Fruit fly (Drosophila melanogaster) whole organism, embryonic: Measurements from ENCODE around the gene CG10803.

Experiments
- CG12155 ChIP-seq: fragments of 200-800 bp; sonication (Bioruptor generic); optimal IDR thresholded peaks from 3 replicates; lab custom pipeline; 2016; ENCODE audit warnings: missing biosample characterization, missing genetic modification characterization
- CG13123 ChIP-seq: fragments of 200-800 bp; sonication (Bioruptor generic); optimal IDR thresholded peaks from 2 replicates; lab custom pipeline; 2016; ENCODE audit warnings: missing biosample characterization, missing genetic modification characterization
- CG14441 ChIP-seq: fragments of 200-800 bp; sonication (Bioruptor generic); IDR thresholded peaks from 2 replicates; pipeline ENCODE4 v1.3.6; 2022; ENCODE audit warnings: missing biosample characterization, missing genetic modification characterization
- CG14860 ChIP-seq: fragments of 200-800 bp; sonication (Bioruptor generic); IDR thresholded peaks from 3 replicates; pipeline ENCODE4 v1.3.6; 2022; ENCODE audit warnings: missing biosample characterization, missing genetic modification characterization; ENCODE audit not compliant: partially characterized antibody
- CG18011 ChIP-seq: fragments of 200-800 bp; sonication (Bioruptor generic); optimal IDR thresholded peaks from 2 replicates; lab custom pipeline; 2017; ENCODE audit warnings: missing biosample characterization, missing genetic modification characterization, mild to moderate bottlenecking, moderate library complexity, missing genotype
- CG3065 ChIP-seq: fragments of 200-800 bp; sonication (Bioruptor generic); optimal IDR thresholded peaks from 2 replicates; lab custom pipeline; 2016; ENCODE audit warnings: missing biosample characterization, missing genetic modification characterization
- CG31441 ChIP-seq: fragments of 200-800 bp; sonication (Bioruptor generic); IDR thresholded peaks from 2 replicates; pipeline ENCODE4 v1.3.6; 2022; ENCODE audit warnings: missing biosample characterization, missing genetic modification characterization
- CG43689 ChIP-seq: fragments of 200-800 bp; sonication (Bioruptor generic); IDR thresholded peaks from 2 replicates; pipeline ENCODE4 v1.3.6; 2022; ENCODE audit warnings: missing biosample characterization, missing genetic modification characterization
- CG4730 ChIP-seq: fragments of 200-800 bp; sonication (Bioruptor generic); IDR thresholded peaks from 2 replicates; pipeline ENCODE4 v1.3.6; 2022; ENCODE audit warnings: missing biosample characterization, missing genetic modification characterization
- CG5953 ChIP-seq: fragments of 200-800 bp; sonication (Bioruptor generic); IDR thresholded peaks from 2 replicates; pipeline ENCODE4 v1.3.6; 2022; ENCODE audit warnings: missing biosample characterization, missing genetic modification characterization
- CG6254 ChIP-seq: fragments of 200-800 bp; sonication (Bioruptor generic); optimal IDR thresholded peaks from 3 replicates; lab custom pipeline; 2017; ENCODE audit warnings: mild to moderate bottlenecking, missing biosample characterization, missing genetic modification reagents, missing genetic modification characterization
- CG6689 ChIP-seq: fragments of 200-800 bp; sonication (Bioruptor generic); IDR thresholded peaks from 2 replicates; pipeline ENCODE4 v1.3.6; 2022; ENCODE audit warnings: missing biosample characterization, missing genetic modification characterization
- CG7745 ChIP-seq: fragments of 200-800 bp; sonication (Bioruptor generic); optimal IDR thresholded peaks from 2 replicates; lab custom pipeline; 2018; ENCODE audit warnings: missing biosample characterization, mild to moderate bottlenecking, missing genetic modification characterization, moderate library complexity
- CG8359 ChIP-seq: fragments of 200-800 bp; sonication (Bioruptor generic); optimal IDR thresholded peaks from 2 replicates; lab custom pipeline; 2017; ENCODE audit warnings: missing biosample characterization, mild to moderate bottlenecking, missing genetic modification characterization, borderline replicate concordance
- CG8388 ChIP-seq: fragments of 200-800 bp; sonication (Bioruptor generic); optimal IDR thresholded peaks from 2 replicates; lab custom pipeline; 2019; ENCODE audit warnings: missing biosample characterization, mild to moderate bottlenecking, missing genetic modification characterization, moderate library complexity
- CG9437 ChIP-seq: fragments of 200-800 bp; sonication (Bioruptor generic); optimal IDR thresholded peaks from 2 replicates; lab custom pipeline; 2018; ENCODE audit warnings: missing biosample characterization, mild to moderate bottlenecking, missing genetic modification characterization
- CG9817 ChIP-seq: fragments of 200-800 bp; sonication (Bioruptor generic); optimal IDR thresholded peaks from 2 replicates; lab custom pipeline; 2018; ENCODE audit warnings: missing biosample characterization, mild to moderate bottlenecking, missing genetic modification characterization, moderate library complexity
- Dref ChIP-seq: fragments of 200-800 bp; sonication (Bioruptor generic); IDR thresholded peaks from 2 replicates; pipeline ENCODE4 v1.3.6; 2022; ENCODE audit warnings: missing biosample characterization, missing genetic modification characterization
- Fer1 ChIP-seq: fragments of 200-800 bp; sonication (Bioruptor generic); optimal IDR thresholded peaks from 2 replicates; lab custom pipeline; 2017; ENCODE audit warnings: missing biosample characterization, mild to moderate bottlenecking, missing genetic modification characterization
- HHEX ChIP-seq: fragments of 200-800 bp; sonication (Bioruptor generic); optimal IDR thresholded peaks from 3 replicates; lab custom pipeline; 2017; ENCODE audit warnings: missing biosample characterization, mild to moderate bottlenecking, missing genetic modification characterization, missing genetic modification reagents
- HLHmδ ChIP-seq: fragments of 200-800 bp; sonication (Bioruptor generic); optimal IDR thresholded peaks from 2 replicates; lab custom pipeline; 2018; ENCODE audit warnings: missing biosample characterization, mild to moderate bottlenecking, missing genetic modification characterization, moderate library complexity
- Hr39 ChIP-seq: fragments of >200 bp; optimal IDR thresholded peaks from 2 replicates; lab custom pipeline; 2017
- Lhr ChIP-seq: fragments of 200-800 bp; sonication (Bioruptor generic); optimal IDR thresholded peaks from 3 replicates; lab custom pipeline; 2017; ENCODE audit warnings: mild to moderate bottlenecking, missing biosample characterization, missing genetic modification reagents, missing genetic modification characterization
- Lim3 ChIP-seq: fragments of 200-800 bp; sonication (Bioruptor generic); IDR thresholded peaks from 2 replicates; pipeline ENCODE4 v1.3.6; 2022; ENCODE audit warnings: missing biosample characterization, missing genetic modification characterization
- Nf-YB ChIP-seq: fragments of 200-800 bp; sonication (Bioruptor generic); optimal IDR thresholded peaks from 3 replicates; lab custom pipeline; 2019; ENCODE audit warnings: missing biosample characterization, mild to moderate bottlenecking, missing genetic modification characterization, moderate library complexity
- Tbp ChIP-seq: fragments of >200 bp; optimal IDR thresholded peaks from 2 replicates; lab custom pipeline; 2018; ENCODE audit warnings: missing biosample characterization, missing genetic modification characterization
- cato ChIP-seq: fragments of 200-800 bp; sonication (Bioruptor generic); optimal IDR thresholded peaks from 2 replicates; lab custom pipeline; 2016; ENCODE audit warnings: missing biosample characterization, missing genetic modification characterization, borderline replicate concordance
- cg ChIP-seq: fragments of 200-800 bp; sonication (Bioruptor generic); optimal IDR thresholded peaks from 3 replicates; lab custom pipeline; 2019; ENCODE audit warnings: missing biosample characterization, mild to moderate bottlenecking, missing genetic modification characterization, moderate library complexity
- chif ChIP-seq, 2 experiments: fragments of 200-800 bp; sonication (Bioruptor generic); optimal IDR thresholded peaks; 3 replicates each; lab custom pipeline; 2016; ENCODE audit warnings: missing biosample characterization in 2 of 2, missing genetic modification characterization in 2 of 2
- eve ChIP-seq, 2 experiments: fragments of >200 bp; optimal IDR thresholded peaks; 2 replicates each; lab custom pipeline; 2017; ENCODE audit warnings: missing biosample characterization in 2 of 2, missing genetic modification characterization in 2 of 2
- exex ChIP-seq: fragments of 200-800 bp; sonication (Bioruptor generic); optimal IDR thresholded peaks from 4 replicates; lab custom pipeline; 2018; ENCODE audit warnings: missing biosample characterization, mild to moderate bottlenecking, missing genetic modification characterization, moderate library complexity
- fd64A ChIP-seq: fragments of 200-800 bp; sonication (Bioruptor generic); optimal IDR thresholded peaks from 3 replicates; lab custom pipeline; 2018; ENCODE audit warnings: missing biosample characterization, mild to moderate bottlenecking, missing genetic modification characterization
- gsb-n ChIP-seq: fragments of 200-800 bp; sonication (Bioruptor generic); optimal IDR thresholded peaks from 3 replicates; lab custom pipeline; 2018; ENCODE audit warnings: missing biosample characterization, mild to moderate bottlenecking, missing genetic modification characterization
- her ChIP-seq: fragments of 200-800 bp; sonication (Bioruptor generic); optimal IDR thresholded peaks from 2 replicates; lab custom pipeline; 2016; ENCODE audit warnings: missing biosample characterization, missing genetic modification characterization
- knrl ChIP-seq: fragments of 200-800 bp; sonication (Bioruptor generic); IDR thresholded peaks from 3 replicates; pipeline ENCODE4 v1.3.6; 2022; ENCODE audit warnings: missing biosample characterization, missing genetic modification characterization; ENCODE audit not compliant: partially characterized antibody
- lov ChIP-seq, 2 experiments: fragments of 200-800 bp in 1 of 2; fragments of >200 bp in 1 of 2; sonication (Bioruptor generic) in 1 of 2; IDR thresholded peaks in 1 of 2; optimal IDR thresholded peaks in 1 of 2; 2 replicates in 1 of 2; 3 replicates in 1 of 2; pipeline versions ENCODE4 v1.3.6 to Lab custom; 2017 to 2022; ENCODE audit warnings: missing biosample characterization in 1 of 2, missing genetic modification characterization in 1 of 2
- mld ChIP-seq: fragments of 200-800 bp; sonication (Bioruptor generic); IDR thresholded peaks from 3 replicates; pipeline ENCODE4 v1.3.6; 2022; ENCODE audit warnings: missing biosample characterization, missing genetic modification characterization; ENCODE audit not compliant: partially characterized antibody
- nmo ChIP-seq: fragments of 200-800 bp; sonication (Bioruptor generic); optimal IDR thresholded peaks from 2 replicates; lab custom pipeline; 2018; ENCODE audit warnings: missing biosample characterization, mild to moderate bottlenecking, missing genetic modification characterization, moderate library complexity
- pb ChIP-seq: fragments of 200-800 bp; sonication (Bioruptor generic); optimal IDR thresholded peaks from 3 replicates; lab custom pipeline; 2016; ENCODE audit warnings: missing biosample characterization, missing genetic modification characterization
- pfk ChIP-seq: fragments of 200-800 bp; sonication (Bioruptor generic); optimal IDR thresholded peaks from 2 replicates; lab custom pipeline; 2018; ENCODE audit warnings: missing biosample characterization, mild to moderate bottlenecking, missing genetic modification characterization, moderate library complexity
- rib ChIP-seq: fragments of 200-800 bp; sonication (Bioruptor generic); IDR thresholded peaks from 2 replicates; pipeline ENCODE4 v1.3.6; 2022; ENCODE audit warnings: missing biosample characterization, missing genetic modification characterization
- ro ChIP-seq: fragments of 200-800 bp; sonication (Bioruptor generic); IDR thresholded peaks from 2 replicates; pipeline ENCODE4 v1.3.6; 2022; ENCODE audit warnings: missing biosample characterization, missing genetic modification characterization
- sug ChIP-seq: fragments of 200-800 bp; optimal IDR thresholded peaks from 2 replicates; lab custom pipeline; 2019; ENCODE audit warnings: missing biosample characterization, mild to moderate bottlenecking, missing genetic modification characterization, moderate library complexity
- ttk ChIP-seq: fragments of 200-800 bp; sonication (Bioruptor generic); IDR thresholded peaks from 2 replicates; pipeline ENCODE4 v2.1.2; 2022; ENCODE audit warnings: missing biosample characterization, missing genetic modification characterization
- unpg ChIP-seq: fragments of 200-800 bp; sonication (Bioruptor generic); optimal IDR thresholded peaks from 3 replicates; lab custom pipeline; 2018; ENCODE audit warnings: missing biosample characterization, mild to moderate bottlenecking, missing genetic modification characterization, moderate library complexity
- wdn ChIP-seq: fragments of 200-800 bp; sonication (Bioruptor generic); IDR thresholded peaks from 2 replicates; pipeline ENCODE4 v1.3.6; 2022; ENCODE audit warnings: missing biosample characterization, missing genetic modification characterization
- yki ChIP-seq: fragments of >200 bp; optimal IDR thresholded peaks from 3 replicates; lab custom pipeline; 2018
- zen2 ChIP-seq: fragments of 200-800 bp; sonication (Bioruptor generic); IDR thresholded peaks from 3 replicates; pipeline ENCODE4 v1.3.6; 2022; ENCODE audit warnings: missing biosample characterization, missing genetic modification characterization; ENCODE audit not compliant: partially characterized antibody

CG10803 gene

dm6 chrX:3482119-3483014 is 3.1 kb upstream of the CG10803 start, which contains the start of the genes CG10804 and CG10802 (continued):
- TF ChIP-seq CG6689 (GFP tag; lab: Robert Waterston, UW) (peak; percentile 87), exex (tag; lab: Kevin White, UChicago) (peak; percentile 38), CG14441 (peak; percentile 85), CG31441 (peak; percentile 86), unpg (peak; percentile 70), chif (GFP tag; optimal IDR thresholded peaks at IDR 0.05; lab: Kevin White, UChicago) (peak; percentile 69 to 80), CG9437 (peak; percentile 95), yki (no peak), Dref (peak; percentile 62), fd64A (no peak), Hr39 (lab: Kevin White, UChicago) (no peak), CG7745 (tag; lab: Kevin White, UChicago) (no peak), CG43689 (GFP tag; lab: Robert Waterston, UW) (no peak), cg (GFP tag; lab: Kevin White, UChicago) (no peak), HLHmδ (GFP tag; lab: Kevin White, UChicago) (no peak), knrl (GFP tag; lab: Robert Waterston, UW) (peak; percentile 82), ttk (GFP tag; lab: Robert Waterston, UW) (peak; percentile 90), Lim3 (0 out of 2 replicates have a peak, but pooled peaks have one; percentile 42), Nf-YB (GFP tag; lab: Kevin White, UChicago) (no peak), her (GFP tag; lab: Kevin White, UChicago) (peak; percentile 50), lov (optimal IDR thresholded peaks at IDR 0.05; lab: Kevin White, UChicago) (no peak), lov (GFP tag; IDR thresholded peaks at IDR 0.05; lab: Robert Waterston, UW) (peak; percentile 64; the same call in 1 of the 3 replicates), CG18011 (GFP tag; lab: Kevin White, UChicago) (peak; percentile 45), ro (GFP tag; lab: Robert Waterston, UW) (peak; percentile 58), pb (peak; percentile 65), Fer1 (GFP tag; lab: Kevin White, UChicago) (peak; percentile 28), zen2 (GFP tag; lab: Robert Waterston, UW) (no peak; the same call in 2 of the 3 replicates), eve (GFP tag; optimal IDR thresholded peaks at IDR 0.05; lab: Kevin White, UChicago) (no peak), pfk (no peak), CG6254 (GFP tag; lab: Kevin White, UChicago) (no peak), CG4730 (peak; percentile 65), CG8388 (peak; percentile 59), nmo (peak; percentile 84), CG5953 (GFP tag; lab: Robert Waterston, UW) (no peak), Lhr (peak; percentile 69), wdn (GFP tag; lab: Robert Waterston, UW) (peak; percentile 24; the same call in 1 of the 2 replicates), CG14860 (GFP tag; lab: Robert Waterston, UW) (peak; percentile 57; the same call in 2 of the 3 replicates), CG3065 (GFP tag; lab: Kevin White, UChicago) (peak; percentile 21), rib (peak; percentile 65; the same call in 1 of the 2 replicates), sug (tag; lab: Kevin White, UChicago) (peak; percentile 60), HHEX (GFP tag; lab: Kevin White, UChicago) (peak; percentile 52), gsb-n (tag; lab: Kevin White, UChicago) (no peak), CG13123 (peak; percentile 74), cato (peak; percentile 62), CG9817 (tag; lab: Kevin White, UChicago) (peak; percentile 74), mld (GFP tag; lab: Robert Waterston, UW) (no peak), CG8359 (GFP tag; lab: Kevin White, UChicago) (no peak), Tbp (no peak), CG12155 (GFP tag; lab: Kevin White, UChicago) (peak; percentile 78)
